Fruit fly (Drosophila melanogaster): ENCODE results near the gene spn-A.

The spn-A gene

DNA sequence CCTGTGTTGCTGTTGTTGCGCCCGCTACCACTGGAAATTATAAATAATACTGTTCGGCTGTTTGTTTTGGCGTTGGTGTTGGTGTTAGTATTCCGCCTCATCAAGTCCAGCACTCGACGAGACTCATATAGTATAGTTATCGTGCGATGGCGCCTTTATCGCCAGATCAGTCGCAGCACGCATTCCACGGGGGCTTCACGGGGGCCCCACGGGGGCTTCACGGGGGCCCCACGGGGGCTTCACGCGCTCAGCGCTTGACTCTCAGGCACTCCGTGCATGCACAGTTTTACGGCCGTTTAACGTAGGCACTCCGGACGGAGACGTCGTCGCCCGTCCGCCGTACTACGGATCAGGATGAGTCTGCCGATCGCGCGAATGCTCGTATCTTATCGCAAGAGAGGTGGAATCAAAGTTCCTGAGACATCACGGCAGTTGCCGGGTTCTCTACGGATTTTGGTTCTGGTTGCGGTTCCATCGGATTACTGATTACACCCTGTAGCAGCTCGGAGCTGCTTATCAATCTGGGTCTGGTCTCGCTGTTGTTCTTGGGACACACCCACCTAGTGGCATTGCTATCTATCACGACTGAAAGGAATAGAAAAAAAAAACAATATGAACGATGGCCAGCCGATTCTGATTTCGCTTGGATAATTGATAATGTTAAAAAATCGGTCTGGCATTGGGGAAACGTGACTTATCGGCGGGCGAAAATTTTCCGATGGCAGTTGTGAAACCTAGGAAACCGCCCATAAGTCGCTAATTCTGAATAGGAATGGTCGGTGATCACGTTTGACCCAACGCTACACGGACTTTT is 47.2 kb upstream of the spn-A start (continued):
- TF ChIP-seq pita (GFP tag; optimal IDR thresholded peaks at IDR 0.05) = no peak
- TF ChIP-seq Blimp-1 (GFP tag; optimal IDR thresholded peaks at IDR 0.05) = no peak
- TF ChIP-seq CG9727 (GFP tag; optimal IDR thresholded peaks at IDR 0.05) = no peak
- TF ChIP-seq Drgx (GFP tag; IDR thresholded peaks at IDR 0.05) = 0 out of 2 replicates have a peak, but pooled peaks have one; percentile 17
- TF ChIP-seq CG1792 (GFP tag; optimal IDR thresholded peaks at IDR 0.05) = no peak
- TF ChIP-seq CG13296 (GFP tag; optimal IDR thresholded peaks at IDR 0.05) = peak; percentile 24
- TF ChIP-seq BtbVII (GFP tag; optimal IDR thresholded peaks at IDR 0.05) = peak; percentile 34
- TF ChIP-seq ewg (GFP tag; optimal IDR thresholded peaks at IDR 0.05) = no peak
- no peak for TF ChIP-seq nerfin-1 (tag; optimal IDR thresholded peaks at IDR 0.05)
- no peak for TF ChIP-seq CG10565 (GFP tag; optimal IDR thresholded peaks at IDR 0.05)
- no peak for TF ChIP-seq dan (GFP tag; IDR thresholded peaks at IDR 0.05)
- TF ChIP-seq ci (GFP tag; IDR thresholded peaks at IDR 0.05) = peak; percentile 60; the same call in 1 of the 3 replicates
- TF ChIP-seq Dbx (GFP tag; IDR thresholded peaks at IDR 0.05) = peak; percentile 18; the same call in 1 of the 3 replicates
- no peak for TF ChIP-seq CG8089 (GFP tag; optimal IDR thresholded peaks at IDR 0.05)
- no peak for TF ChIP-seq CG3995 (GFP tag; optimal IDR thresholded peaks at IDR 0.05)
- TF ChIP-seq CG9817 (tag; optimal IDR thresholded peaks at IDR 0.05) = no peak
- TF ChIP-seq dati (GFP tag; IDR thresholded peaks at IDR 0.05) = no peak
- TF ChIP-seq Aef1 (GFP tag; IDR thresholded peaks at IDR 0.05) = no peak
- no peak for TF ChIP-seq lola (GFP tag; optimal IDR thresholded peaks at IDR 0.05)
- no peak for TF ChIP-seq CG14667 (GFP tag; IDR thresholded peaks at IDR 0.05)
- TF ChIP-seq Hr78 (GFP tag; optimal IDR thresholded peaks at IDR 0.05) = no peak
- no peak for TF ChIP-seq Sox100B (GFP tag; optimal IDR thresholded peaks at IDR 0.05)
- no peak for TF ChIP-seq CoRest (tag; optimal IDR thresholded peaks at IDR 0.05)
- TF ChIP-seq CG17359 (tag; optimal IDR thresholded peaks at IDR 0.05) = no peak
- TF ChIP-seq inv (GFP tag; IDR thresholded peaks at IDR 0.05; ENCODE audit: partially characterized antibody) = no peak
- TF ChIP-seq grau (tag; optimal IDR thresholded peaks at IDR 0.05) = peak; percentile 4
- TF ChIP-seq en (GFP tag; optimal IDR thresholded peaks at IDR 0.05) = no peak
- no peak for TF ChIP-seq Nf-YA (GFP tag; IDR thresholded peaks at IDR 0.05)
- TF ChIP-seq CG12236 (GFP tag; optimal IDR thresholded peaks at IDR 0.05) = no peak
- 0 out of 4 replicates have a peak, but pooled peaks have one; percentile 36 for TF ChIP-seq chinmo (GFP tag; IDR thresholded peaks at IDR 0.05; ENCODE audit: partially characterized antibody)
- no peak for TF ChIP-seq NfI (GFP tag; optimal IDR thresholded peaks at IDR 0.05)
- TF ChIP-seq HmgZ (tag; optimal IDR thresholded peaks at IDR 0.05) = peak; percentile 30
- TF ChIP-seq CG8388 (GFP tag; optimal IDR thresholded peaks at IDR 0.05) = no peak
- TF ChIP-seq CG31388 (GFP tag; optimal IDR thresholded peaks at IDR 0.05) = no peak
- no peak for TF ChIP-seq H15 (GFP tag; IDR thresholded peaks at IDR 0.05)
- TF ChIP-seq trem (tag; optimal IDR thresholded peaks at IDR 0.05) = no peak
- TF ChIP-seq CG14860 (GFP tag; IDR thresholded peaks at IDR 0.05; ENCODE audit: partially characterized antibody) = no peak
- TF ChIP-seq Ets97D (GFP tag; optimal IDR thresholded peaks at IDR 0.05) = no peak
- no peak for TF ChIP-seq wdn (GFP tag; IDR thresholded peaks at IDR 0.05)
- TF ChIP-seq trh (GFP tag; optimal IDR thresholded peaks at IDR 0.05) = no peak
- no peak for TF ChIP-seq ham (GFP tag; IDR thresholded peaks at IDR 0.05)
- TF ChIP-seq Meics (GFP tag; optimal IDR thresholded peaks at IDR 0.05) = peak; percentile 33
- no peak for TF ChIP-seq Lhr (GFP tag; optimal IDR thresholded peaks at IDR 0.05)
- TF ChIP-seq repo (GFP tag; optimal IDR thresholded peaks at IDR 0.05) = no peak
- TF ChIP-seq CG5953 (GFP tag; IDR thresholded peaks at IDR 0.05) = no peak
- TF ChIP-seq CG6765 (GFP tag; optimal IDR thresholded peaks at IDR 0.05) = no peak
- TF ChIP-seq CG2889 (GFP tag; IDR thresholded peaks at IDR 0.05) = no peak
- no peak for TF ChIP-seq CG34422 (GFP tag; IDR thresholded peaks at IDR 0.05)
- TF ChIP-seq Bteb2 (GFP tag; optimal IDR thresholded peaks at IDR 0.05) = no peak
